Worm (Caenorhabditis elegans) whole organism, early embryonic: Measurements from ENCODE around the gene fbxb-50.

Experiments used
- F13C5.2 ChIP-seq: sonication (generic microtip); optimal IDR thresholded peaks from 2 replicates; lab custom pipeline; 2017; ENCODE audit warnings: mild to moderate bottlenecking, missing genetic modification characterization, inconsistent platforms, missing compliant biosample characterization
- ama-1 ChIP-seq: fragments of 150-350 bp; optimal IDR thresholded peaks from 2 replicates; lab custom pipeline; 2014
- hmbx-1 ChIP-seq: sonication (generic microtip); optimal IDR thresholded peaks from 2 replicates; lab custom pipeline; 2016; ENCODE audit warnings: mild to moderate bottlenecking, missing genetic modification characterization, missing compliant biosample characterization
- scrt-1 ChIP-seq: fragments of 200-800 bp; sonication (Bioruptor generic); IDR thresholded peaks from 2 replicates; pipeline ENCODE4 v1.3.6; 2022; ENCODE audit warnings: missing genetic modification characterization, missing compliant biosample characterization

DNA sequence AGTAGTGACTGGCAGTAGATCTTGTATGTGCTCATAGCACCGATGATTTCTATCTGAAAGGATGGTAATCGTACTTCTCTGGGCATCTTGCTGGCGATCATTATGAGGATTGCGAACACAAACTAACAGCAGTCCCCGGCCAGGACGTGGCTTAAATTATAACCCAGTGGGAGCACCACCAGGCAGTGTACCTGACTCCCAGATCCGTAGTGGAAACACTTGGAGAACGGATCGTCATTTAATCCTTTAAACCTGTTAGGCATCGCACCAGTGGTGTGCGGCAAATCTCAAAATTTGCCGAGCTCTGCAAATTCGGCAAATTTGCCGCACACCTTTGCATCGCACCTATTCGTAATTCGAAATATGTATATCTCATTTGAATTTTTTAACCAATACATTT lies 11.4 kb downstream of the fbxb-50 start, which contains the start of gene K05F6.8:
- no peak for TF ChIP-seq scrt-1 (GFP tag; lab: Robert Waterston, UW)
- no peak for TF ChIP-seq hmbx-1 (tag; lab: Kevin White, UChicago)
- TF ChIP-seq F13C5.2 (tag; lab: Kevin White, UChicago) = no peak
- no peak for TF ChIP-seq ama-1
